Worm (Caenorhabditis elegans): ENCODE results near the gene egl-45.

DNA sequence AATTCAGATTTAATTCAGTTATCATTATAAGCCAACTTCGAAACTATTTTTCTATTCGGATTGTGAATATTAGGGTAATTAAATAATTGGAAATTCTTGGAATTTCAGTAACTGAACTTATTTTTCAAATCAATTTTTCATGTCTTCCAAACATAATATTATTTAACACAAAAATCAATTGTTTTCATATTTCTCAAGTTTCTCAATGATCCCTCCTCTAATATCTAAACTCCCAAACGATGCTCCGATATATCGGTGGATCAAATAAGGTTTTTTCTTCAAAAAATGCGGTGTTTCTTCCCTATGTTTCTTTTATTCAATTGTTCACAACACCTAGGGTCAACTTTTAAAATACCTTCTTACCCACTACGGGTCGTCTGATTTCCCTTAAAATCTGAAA lies 12.0 kb downstream of the egl-45 start:
- no peak for TF ChIP-seq T22C8.4 (GFP tag; IDR thresholded peaks at IDR 0.05)
- no peak for TF ChIP-seq klf-2 (GFP tag; conservative IDR thresholded peaks at IDR 0.05)
- TF ChIP-seq flt-1 (GFP tag; IDR thresholded peaks at IDR 0.05), result no peak
- no peak for TF ChIP-seq cog-1 (tag; optimal IDR thresholded peaks at IDR 0.05)
- TF ChIP-seq med-1 (GFP tag; optimal IDR thresholded peaks at IDR 0.05; ENCODE audit: insufficient read depth), result no peak
- TF ChIP-seq ztf-23 (GFP tag; IDR thresholded peaks at IDR 0.05), result no peak
- no peak for TF ChIP-seq ref-1 (GFP tag; conservative IDR thresholded peaks at IDR 0.05)
- no peak for TF ChIP-seq tab-1 (GFP tag; IDR thresholded peaks at IDR 0.05)
- TF ChIP-seq ztf-29 (GFP tag; IDR thresholded peaks at IDR 0.05), result no peak

Measured in whole organism, midembryonic.